Fruit fly (Drosophila melanogaster): ENCODE results near the gene CG42245.

The CG42245 gene

dm6 chr3L:2589911-2590763 is 41.4 kb upstream of the CG42245 start (continued):
- TF ChIP-seq bowl (GFP tag; IDR thresholded peaks at IDR 0.05) (0 out of 2 replicates have a peak, but pooled peaks have one; percentile 8), Kr (GFP tag; optimal IDR thresholded peaks at IDR 0.05) (no peak), Usf (GFP tag; optimal IDR thresholded peaks at IDR 0.05) (peak; percentile 23), tna (GFP tag; IDR thresholded peaks at IDR 0.05; ENCODE audit: partially characterized antibody) (peak; percentile 46; the same call in 1 of the 2 replicates), trh (GFP tag; optimal IDR thresholded peaks at IDR 0.05) (peak; percentile 21), ken (GFP tag; IDR thresholded peaks at IDR 0.05) (peak; percentile 52; the same call in 1 of the 3 replicates), CG6765 (GFP tag; optimal IDR thresholded peaks at IDR 0.05) (peak; percentile 79), ranshi (GFP tag; IDR thresholded peaks at IDR 0.05) (peak; percentile 74), chinmo (GFP tag; IDR thresholded peaks at IDR 0.05; ENCODE audit: partially characterized antibody) (0 out of 4 replicates have a peak, but pooled peaks have one; percentile 56), caup (GFP tag; optimal IDR thresholded peaks at IDR 0.05; ENCODE audit: severe bottlenecking) (peak; percentile 63), ewg (GFP tag; optimal IDR thresholded peaks at IDR 0.05) (peak; percentile 52), hkb (optimal IDR thresholded peaks at IDR 0.05) (no peak), hkb (GFP tag; IDR thresholded peaks at IDR 0.05) (peak; percentile 73), NK7.1 (GFP tag; optimal IDR thresholded peaks at IDR 0.05) (no peak), CG1647 (GFP tag; optimal IDR thresholded peaks at IDR 0.05) (peak; percentile 37), usp (GFP tag; optimal IDR thresholded peaks at IDR 0.05) (no peak), bbx (GFP tag; IDR thresholded peaks at IDR 0.05; ENCODE audit: partially characterized antibody) (peak; percentile 50; the same call in 1 of the 2 replicates), seq (GFP tag; IDR thresholded peaks at IDR 0.05) (peak; percentile 55), shn (GFP tag; optimal IDR thresholded peaks at IDR 0.05) (peak; percentile 14), ttk (GFP tag; IDR thresholded peaks at IDR 0.05) (peak; percentile 38; the same call in 1 of the 2 replicates), CG11504 (tag; optimal IDR thresholded peaks at IDR 0.05) (peak; percentile 82), chm (GFP tag; IDR thresholded peaks at IDR 0.05) (0 out of 2 replicates have a peak, but pooled peaks have one; percentile 7), crol (GFP tag; IDR thresholded peaks at IDR 0.05) (peak; percentile 96), Hmx (GFP tag; optimal IDR thresholded peaks at IDR 0.05) (no peak), CG17802 (tag; optimal IDR thresholded peaks at IDR 0.05) (peak; percentile 3), PHDP (tag; optimal IDR thresholded peaks at IDR 0.05) (peak; percentile 77), CG3838 (GFP tag; optimal IDR thresholded peaks at IDR 0.05) (peak; percentile 28), CG13624 (GFP tag; optimal IDR thresholded peaks at IDR 0.05) (peak; percentile 22), Hand (GFP tag; optimal IDR thresholded peaks at IDR 0.05) (peak; percentile 68), Hmr (GFP tag; optimal IDR thresholded peaks at IDR 0.05) (peak; percentile 83), Bgb (GFP tag; IDR thresholded peaks at IDR 0.05; ENCODE audit: partially characterized antibody) (peak; percentile 45), lov (optimal IDR thresholded peaks at IDR 0.05) (no peak), lov (GFP tag; IDR thresholded peaks at IDR 0.05) (no peak), CG18619 (GFP tag; optimal IDR thresholded peaks at IDR 0.05) (peak; percentile 74), gce (GFP tag; IDR thresholded peaks at IDR 0.05) (peak; percentile 51; the same call in 1 of the 3 replicates), E2f2 (GFP tag; IDR thresholded peaks at IDR 0.05) (peak; percentile 53; the same call in 1 of the 2 replicates), dati (GFP tag; IDR thresholded peaks at IDR 0.05) (no peak), knrl (GFP tag; IDR thresholded peaks at IDR 0.05; ENCODE audit: partially characterized antibody) (peak; percentile 72), CG1602 (GFP tag; optimal IDR thresholded peaks at IDR 0.05) (peak; percentile 60), tin (GFP tag; optimal IDR thresholded peaks at IDR 0.05) (peak; percentile 67), CG8388 (GFP tag; optimal IDR thresholded peaks at IDR 0.05) (peak; percentile 78), CkIIα-i1 (GFP tag; IDR thresholded peaks at IDR 0.05) (no peak), B-H2 (GFP tag; optimal IDR thresholded peaks at IDR 0.05) (peak; percentile 69), CG30020 (tag; optimal IDR thresholded peaks at IDR 0.05) (peak; percentile 61), al (GFP tag; IDR thresholded peaks at IDR 0.05) (no peak), pita (GFP tag; optimal IDR thresholded peaks at IDR 0.05) (no peak), CG6689 (GFP tag; IDR thresholded peaks at IDR 0.05) (peak; percentile 32; the same call in 1 of the 2 replicates), Lpt (GFP tag; optimal IDR thresholded peaks at IDR 0.05) (no peak), luna (GFP tag; optimal IDR thresholded peaks at IDR 0.05) (no peak)
